Worm (Caenorhabditis elegans) whole organism, late embryonic: ENCODE data around the gene nhr-237.

ENCODE experiments used
- C08G9.2 ChIP-seq: sonication (generic microtip); optimal IDR thresholded peaks from 2 replicates; lab custom pipeline; 2016; ENCODE audit warnings: mild to moderate bottlenecking, missing genetic modification characterization, moderate library complexity, missing compliant biosample characterization
- F13H6.1 ChIP-seq: sonication (generic microtip); optimal IDR thresholded peaks from 2 replicates; lab custom pipeline; 2016; ENCODE audit warnings: missing genetic modification characterization, missing compliant biosample characterization
- K09A11.1 ChIP-seq: sonication (generic microtip); optimal IDR thresholded peaks from 2 replicates; lab custom pipeline; 2017; ENCODE audit warnings: antibody characterized with exemption, mild to moderate bottlenecking, missing genetic modification characterization, missing compliant biosample characterization; ENCODE audit not compliant: insufficient read depth
- T23F11.4 ChIP-seq: fragments of 200-800 bp; sonication (Bioruptor generic); optimal IDR thresholded peaks from 2 replicates; lab custom pipeline; 2018; ENCODE audit warnings: mild to moderate bottlenecking, missing genetic modification characterization, missing compliant biosample characterization
- Y22D7AL.16 ChIP-seq: sonication (generic microtip); optimal IDR thresholded peaks from 2 replicates; lab custom pipeline; 2016; ENCODE audit warnings: missing genetic modification characterization, missing compliant biosample characterization
- ahr-1 ChIP-seq: sonication (generic microtip); optimal IDR thresholded peaks from 2 replicates; lab custom pipeline; 2016; ENCODE audit warnings: missing genetic modification characterization, missing compliant biosample characterization
- ama-1 ChIP-seq: fragments of 150-350 bp; optimal IDR thresholded peaks from 2 replicates; lab custom pipeline; 2014
- ceh-19 ChIP-seq: fragments of 200-800 bp; sonication (Bioruptor generic); optimal IDR thresholded peaks from 2 replicates; lab custom pipeline; 2018; ENCODE audit warnings: mild to moderate bottlenecking, missing genetic modification characterization, missing compliant biosample characterization
- ceh-2 ChIP-seq: sonication (generic microtip); optimal IDR thresholded peaks from 2 replicates; lab custom pipeline; 2016; ENCODE audit warnings: missing genotype, missing genetic modification characterization, missing compliant biosample characterization
- ceh-22 ChIP-seq: sonication (generic microtip); optimal IDR thresholded peaks from 2 replicates; lab custom pipeline; 2017; ENCODE audit warnings: missing biosample characterization, missing genetic modification characterization
- ceh-24 ChIP-seq: sonication (generic microtip); optimal IDR thresholded peaks from 2 replicates; lab custom pipeline; 2016; ENCODE audit warnings: mild to moderate bottlenecking, missing genetic modification characterization, missing compliant biosample characterization
- ceh-30 ChIP-seq: fragments of 150-350 bp; optimal IDR thresholded peaks from 2 replicates; lab custom pipeline; 2014; ENCODE audit warnings: missing biosample characterization, missing genetic modification characterization
- ceh-31 ChIP-seq: sonication (generic microtip); optimal IDR thresholded peaks from 2 replicates; lab custom pipeline; 2016; ENCODE audit warnings: missing genetic modification characterization, missing compliant biosample characterization
- ceh-34 ChIP-seq: sonication (generic microtip); optimal IDR thresholded peaks from 2 replicates; lab custom pipeline; 2016; ENCODE audit warnings: mild to moderate bottlenecking, missing genetic modification characterization, missing compliant biosample characterization
- ceh-45 ChIP-seq: fragments of 200-800 bp; sonication (Bioruptor generic); IDR thresholded peaks from 2 replicates; pipeline ENCODE4 v1.3.6; 2022; ENCODE audit warnings: missing genetic modification reagents, missing genetic modification characterization, missing compliant biosample characterization
- ceh-48 ChIP-seq: sonication (generic microtip); optimal IDR thresholded peaks from 2 replicates; lab custom pipeline; 2016; ENCODE audit warnings: missing genetic modification characterization, inconsistent platforms, missing compliant biosample characterization
- ceh-6 ChIP-seq: fragments of 200-800 bp; sonication (Bioruptor generic); optimal IDR thresholded peaks from 2 replicates; lab custom pipeline; 2018; ENCODE audit warnings: mild to moderate bottlenecking, missing genetic modification characterization, missing compliant biosample characterization
- ceh-9 ChIP-seq: sonication (generic microtip); optimal IDR thresholded peaks from 2 replicates; lab custom pipeline; 2016; ENCODE audit warnings: mild to moderate bottlenecking, missing genetic modification characterization, inconsistent platforms, missing compliant biosample characterization
- dmd-4 ChIP-seq: sonication (generic microtip); optimal IDR thresholded peaks from 2 replicates; lab custom pipeline; 2016; ENCODE audit warnings: borderline replicate concordance, missing genetic modification characterization, missing compliant biosample characterization
- ets-4 ChIP-seq: sonication (generic microtip); optimal IDR thresholded peaks from 2 replicates; lab custom pipeline; 2016; ENCODE audit warnings: missing genetic modification characterization, missing compliant biosample characterization
- fkh-10 ChIP-seq: fragments of 150-350 bp; optimal IDR thresholded peaks from 2 replicates; lab custom pipeline; 2014; ENCODE audit warnings: missing biosample characterization, missing genetic modification reagents, missing genetic modification characterization
- hlh-30 ChIP-seq: sonication (generic microtip); optimal IDR thresholded peaks from 2 replicates; lab custom pipeline; 2017; ENCODE audit warnings: antibody characterized with exemption, missing genetic modification characterization, missing compliant biosample characterization; ENCODE audit not compliant: insufficient read depth
- lin-11 ChIP-seq: fragments of 200-800 bp; sonication (Bioruptor generic); optimal IDR thresholded peaks from 2 replicates; lab custom pipeline; 2018; ENCODE audit warnings: mild to moderate bottlenecking, missing genetic modification characterization, missing compliant biosample characterization
- madf-2 ChIP-seq: sonication (generic microtip); optimal IDR thresholded peaks from 2 replicates; lab custom pipeline; 2017; ENCODE audit warnings: missing genetic modification characterization, missing compliant biosample characterization
- nhr-232 ChIP-seq: sonication (generic microtip); optimal IDR thresholded peaks from 2 replicates; lab custom pipeline; 2016; ENCODE audit warnings: missing genetic modification characterization, missing compliant biosample characterization
- odd-2 ChIP-seq: sonication (generic microtip); optimal IDR thresholded peaks from 2 replicates; lab custom pipeline; 2017; ENCODE audit warnings: antibody characterized with exemption, mild to moderate bottlenecking, missing genetic modification characterization, missing compliant biosample characterization
- pag-3 ChIP-seq: sonication (generic microtip); optimal IDR thresholded peaks from 2 replicates; lab custom pipeline; 2016; ENCODE audit warnings: missing compliant biosample characterization, missing genetic modification characterization, borderline replicate concordance
- pat-9 ChIP-seq: fragments of 200-800 bp; sonication (Bioruptor generic); optimal IDR thresholded peaks from 2 replicates; lab custom pipeline; 2018; ENCODE audit warnings: mild to moderate bottlenecking, missing genetic modification characterization, moderate library complexity, missing compliant biosample characterization
- pax-1 ChIP-seq: fragments of 150-350 bp; optimal IDR thresholded peaks from 2 replicates; lab custom pipeline; 2014; ENCODE audit warnings: missing biosample characterization, missing genetic modification characterization
- pha-2 ChIP-seq: sonication (generic microtip); optimal IDR thresholded peaks from 2 replicates; lab custom pipeline; 2017; ENCODE audit warnings: mild to moderate bottlenecking, missing genetic modification characterization, missing compliant biosample characterization
- pha-4 ChIP-seq: fragments of 150-350 bp; optimal IDR thresholded peaks from 2 replicates; lab custom pipeline; 2018; ENCODE audit warnings: missing biosample characterization, missing genetic modification reagents, missing genetic modification characterization
- pqm-1 ChIP-seq: sonication (generic microtip); optimal IDR thresholded peaks from 2 replicates; lab custom pipeline; 2016; ENCODE audit warnings: missing genetic modification characterization, missing compliant biosample characterization
- ref-2 ChIP-seq: sonication (generic microtip); optimal IDR thresholded peaks from 2 replicates; lab custom pipeline; 2016; ENCODE audit warnings: missing genetic modification characterization, missing compliant biosample characterization
- sdc-2 ChIP-seq: sonication (generic microtip); optimal IDR thresholded peaks from 2 replicates; lab custom pipeline; 2016; ENCODE audit warnings: missing genotype, missing genetic modification characterization, missing compliant biosample characterization
- sox-2 ChIP-seq: fragments of 200-800 bp; sonication (Bioruptor generic); IDR thresholded peaks from 2 replicates; pipeline ENCODE4 v1.3.6; 2022; ENCODE audit warnings: missing genetic modification reagents, missing genetic modification characterization, missing compliant biosample characterization
- syd-9 ChIP-seq: sonication (generic microtip); optimal IDR thresholded peaks from 2 replicates; lab custom pipeline; 2016; ENCODE audit warnings: mild to moderate bottlenecking, missing genetic modification characterization, moderate library complexity, missing compliant biosample characterization
- tbx-2 ChIP-seq: sonication (generic microtip); optimal IDR thresholded peaks from 2 replicates; lab custom pipeline; 2016; ENCODE audit warnings: missing genetic modification characterization, missing compliant biosample characterization
- tbx-7 ChIP-seq: sonication (generic microtip); optimal IDR thresholded peaks from 2 replicates; lab custom pipeline; 2016; ENCODE audit warnings: missing genotype, missing genetic modification characterization, missing compliant biosample characterization
- unc-3 ChIP-seq, 2 experiments: fragments of 200-800 bp in 1 of 2; sonication (Bioruptor generic) in 1 of 2; sonication (generic microtip) in 1 of 2; conservative IDR thresholded peaks in 1 of 2; optimal IDR thresholded peaks in 1 of 2; 2 replicates each; pipeline versions ENCODE4 v1.3.6 to Lab custom; 2016 to 2022; ENCODE audit warnings: missing compliant biosample characterization in 2 of 2, missing genetic modification characterization in 2 of 2, missing genetic modification reagents in 1 of 2
- unc-42 ChIP-seq: sonication (generic microtip); optimal IDR thresholded peaks from 2 replicates; lab custom pipeline; 2016; ENCODE audit warnings: missing genotype, missing genetic modification characterization, missing compliant biosample characterization
- unc-55 ChIP-seq: sonication (generic microtip); optimal IDR thresholded peaks from 2 replicates; lab custom pipeline; 2017; ENCODE audit warnings: missing biosample characterization, missing genetic modification reagents, missing genetic modification characterization
- unc-86 ChIP-seq: sonication (generic microtip); optimal IDR thresholded peaks from 2 replicates; lab custom pipeline; 2016; ENCODE audit warnings: missing genetic modification characterization, missing compliant biosample characterization
- zip-5 ChIP-seq: sonication (generic microtip); optimal IDR thresholded peaks from 2 replicates; lab custom pipeline; 2016; ENCODE audit warnings: missing genetic modification characterization, missing compliant biosample characterization

The nhr-237 gene

DNA sequence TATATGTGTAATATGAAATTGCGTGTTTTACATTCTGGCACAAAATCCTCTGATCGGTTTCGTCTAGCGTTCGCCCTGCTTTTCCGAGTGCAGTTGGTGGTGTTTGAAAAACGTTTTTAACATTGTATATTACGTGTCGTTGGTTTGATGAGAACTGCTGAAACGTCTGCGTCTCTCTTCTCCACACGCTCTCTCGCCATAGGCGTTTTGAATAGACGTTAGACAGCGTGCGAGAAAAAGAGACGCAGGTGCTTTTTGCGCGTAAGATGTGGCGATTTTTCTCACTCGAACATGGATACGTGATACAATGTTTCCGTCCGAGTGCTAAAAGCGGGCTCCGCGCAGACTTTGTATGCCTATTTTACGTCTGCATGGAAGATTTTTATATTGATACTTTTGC, 6.1 kb downstream of the nhr-237 start:
- TF ChIP-seq K09A11.1 (tag; lab: Kevin White, UChicago) (no peak), ceh-6 (no peak), pag-3 (no peak), pha-4 (tag; lab: Kevin White, UChicago) (no peak), ceh-31 (no peak), unc-55 (GFP tag; lab: Kevin White, UChicago) (no peak), ahr-1 (tag; lab: Kevin White, UChicago) (no peak), ceh-24 (tag; lab: Kevin White, UChicago) (no peak), hlh-30 (tag; lab: Kevin White, UChicago) (no peak), pqm-1 (tag; lab: Kevin White, UChicago) (no peak), ceh-22 (tag; lab: Kevin White, UChicago) (no peak), ref-2 (no peak), sdc-2 (no peak), pat-9 (tag; lab: Kevin White, UChicago) (no peak), pha-2 (tag; lab: Kevin White, UChicago) (no peak), ceh-9 (no peak), zip-5 (tag; lab: Kevin White, UChicago) (no peak), ceh-45 (no peak), ceh-34 (no peak), ama-1 (lab: Kevin White, UChicago) (no peak)
- TF ChIP-seq, all 69 proteins: peak for 0

DNA sequence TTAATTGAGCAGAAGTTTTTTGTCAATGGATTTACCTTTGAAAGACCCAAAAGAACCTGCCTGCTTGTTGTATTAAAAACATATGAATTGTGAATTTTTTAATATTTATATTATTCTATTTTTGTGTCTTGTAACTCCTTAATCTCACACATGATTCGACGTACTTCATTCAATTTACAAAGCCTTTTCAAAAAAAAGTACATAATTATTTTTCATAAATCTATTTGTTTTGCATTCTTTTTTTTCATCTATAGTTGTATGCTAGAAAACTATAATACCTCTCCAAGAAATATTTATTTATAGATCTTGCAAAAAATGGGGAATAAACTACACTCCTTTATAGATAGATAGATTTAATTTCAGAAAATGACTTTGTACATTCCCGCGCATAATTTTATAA, 7.9 kb downstream of the nhr-237 start, which contains the start of gene nhr-179:
TSS of gene nhr-179 (minus strand) at position 101 of the 400 bp plus-strand sequence.
- no peak for TF ChIP-seq Y22D7AL.16 (tag; lab: Kevin White, UChicago)
- no peak for TF ChIP-seq unc-3 (GFP tag; conservative IDR thresholded peaks at IDR 0.05; lab: Robert Waterston, UW)
- no peak for TF ChIP-seq unc-3 (tag; optimal IDR thresholded peaks at IDR 0.05; lab: Kevin White, UChicago)
- no peak for TF ChIP-seq pha-2 (tag; lab: Kevin White, UChicago)
- TF ChIP-seq tbx-7 (tag; lab: Kevin White, UChicago) = no peak
- no peak for TF ChIP-seq unc-86 (tag; lab: Kevin White, UChicago)
- TF ChIP-seq ets-4 (tag; lab: Kevin White, UChicago) = no peak
- TF ChIP-seq ceh-30 (tag; lab: Kevin White, UChicago) = no peak
- TF ChIP-seq fkh-10 (GFP tag; lab: Kevin White, UChicago) = no peak
- TF ChIP-seq F13H6.1 (tag; lab: Kevin White, UChicago) = no peak
- no peak for TF ChIP-seq dmd-4 (tag; lab: Kevin White, UChicago)
- no peak for TF ChIP-seq madf-2 (tag; lab: Kevin White, UChicago)
- TF ChIP-seq C08G9.2 (tag; lab: Kevin White, UChicago) = no peak
- TF ChIP-seq ceh-48 (tag; lab: Kevin White, UChicago) = no peak
- TF ChIP-seq pat-9 (tag; lab: Kevin White, UChicago) = no peak
- TF ChIP-seq unc-55 (GFP tag; lab: Kevin White, UChicago) = no peak
- no peak for TF ChIP-seq syd-9 (tag; lab: Kevin White, UChicago)
- TF ChIP-seq T23F11.4 = no peak
- TF ChIP-seq ceh-2 (tag; lab: Kevin White, UChicago) = no peak

DNA sequence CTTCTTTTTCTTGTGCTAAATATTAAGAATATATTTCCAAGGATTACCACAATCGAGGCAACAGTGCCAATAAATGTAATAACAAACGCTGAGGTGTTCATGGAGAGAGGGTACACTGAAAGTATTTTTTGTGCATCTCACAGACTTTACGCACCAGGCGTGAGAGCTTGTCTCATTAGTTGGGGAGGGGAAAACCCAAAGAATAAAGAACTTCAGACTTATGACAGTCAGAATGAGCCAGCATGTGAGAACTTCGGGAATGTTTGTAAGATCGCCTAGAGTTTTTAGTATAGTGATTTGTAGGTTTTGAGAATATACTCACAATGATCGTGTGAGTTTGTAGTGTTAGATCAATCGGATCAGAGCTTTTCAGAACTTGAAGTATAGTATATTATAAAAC, 11.9 kb downstream of the nhr-237 start, which contains the start of gene srbc-41:
TSS of gene srbc-41 (minus strand) at position 101 of the 400 bp plus-strand sequence.
- no peak for TF ChIP-seq unc-42 (tag; lab: Kevin White, UChicago)
- no peak for TF ChIP-seq ceh-22 (tag; lab: Kevin White, UChicago)
- no peak for TF ChIP-seq odd-2 (tag; lab: Kevin White, UChicago)
- no peak for TF ChIP-seq nhr-232 (tag; lab: Kevin White, UChicago)
- no peak for TF ChIP-seq lin-11 (tag; lab: Kevin White, UChicago)
- no peak for TF ChIP-seq pha-4 (tag; lab: Kevin White, UChicago)
- TF ChIP-seq unc-3 (GFP tag; conservative IDR thresholded peaks at IDR 0.05; lab: Robert Waterston, UW) = no peak
- no peak for TF ChIP-seq unc-3 (tag; optimal IDR thresholded peaks at IDR 0.05; lab: Kevin White, UChicago)
- no peak for TF ChIP-seq pax-1
- no peak for TF ChIP-seq C08G9.2 (tag; lab: Kevin White, UChicago)
- no peak for TF ChIP-seq tbx-2 (tag; lab: Kevin White, UChicago)
- TF ChIP-seq ceh-19 (GFP tag; lab: Kevin White, UChicago) = no peak
- TF ChIP-seq ceh-31 = no peak
- no peak for TF ChIP-seq dmd-4 (tag; lab: Kevin White, UChicago)
- TF ChIP-seq sox-2 = no peak
